Fruit fly (Drosophila melanogaster) whole organism, embryonic: ENCODE data around the gene CG7781.

Experiments used
- Antp ChIP-seq: fragments of 200-800 bp; sonication (Bioruptor generic); optimal IDR thresholded peaks from 3 replicates; lab custom pipeline; 2016; ENCODE audit warnings: missing biosample characterization, missing genetic modification characterization
- Atf-2 ChIP-seq: fragments of 200-800 bp; sonication (Bioruptor generic); optimal IDR thresholded peaks from 2 replicates; lab custom pipeline; 2016; ENCODE audit warnings: missing biosample characterization, missing genetic modification characterization
- CG13894 ChIP-seq: fragments of 200-800 bp; sonication (Bioruptor generic); optimal IDR thresholded peaks from 3 replicates; lab custom pipeline; 2018; ENCODE audit warnings: missing biosample characterization, mild to moderate bottlenecking, missing genetic modification characterization, moderate library complexity
- CG15514 ChIP-seq: fragments of 200-800 bp; sonication (Bioruptor generic); optimal IDR thresholded peaks from 3 replicates; lab custom pipeline; 2017; ENCODE audit warnings: missing biosample characterization, missing genetic modification characterization, mild to moderate bottlenecking, moderate library complexity, missing genetic modification reagents
- CG17802 ChIP-seq: fragments of 200-800 bp; sonication (Bioruptor generic); optimal IDR thresholded peaks from 2 replicates; lab custom pipeline; 2018; ENCODE audit warnings: missing biosample characterization, mild to moderate bottlenecking, missing genetic modification characterization, moderate library complexity
- CG18764 ChIP-seq: fragments of 200-800 bp; sonication (Bioruptor generic); optimal IDR thresholded peaks from 3 replicates; lab custom pipeline; 2016; ENCODE audit warnings: missing biosample characterization, missing genetic modification characterization
- CG34376 ChIP-seq: fragments of 200-800 bp; sonication (Bioruptor generic); optimal IDR thresholded peaks from 2 replicates; lab custom pipeline; 2018; ENCODE audit warnings: missing biosample characterization, mild to moderate bottlenecking, missing genetic modification characterization
- CG4282 ChIP-seq: fragments of 200-800 bp; sonication (Bioruptor generic); optimal IDR thresholded peaks from 2 replicates; lab custom pipeline; 2016; ENCODE audit warnings: missing biosample characterization, missing genetic modification characterization
- CG6689 ChIP-seq: fragments of 200-800 bp; sonication (Bioruptor generic); IDR thresholded peaks from 2 replicates; pipeline ENCODE4 v1.3.6; 2022; ENCODE audit warnings: missing biosample characterization, missing genetic modification characterization
- CG8290 ChIP-seq, 3 experiments: fragments of 200-800 bp; sonication (Bioruptor generic); optimal IDR thresholded peaks; 2 replicates each; lab custom pipeline; 2016 to 2019; ENCODE audit warnings: missing biosample characterization in 3 of 3, missing genetic modification characterization in 3 of 3, mild to moderate bottlenecking in 2 of 3, moderate library complexity in 1 of 3
- CG8359 ChIP-seq: fragments of 200-800 bp; sonication (Bioruptor generic); optimal IDR thresholded peaks from 2 replicates; lab custom pipeline; 2017; ENCODE audit warnings: missing biosample characterization, mild to moderate bottlenecking, missing genetic modification characterization, borderline replicate concordance
- CG9215 ChIP-seq: fragments of 200-800 bp; sonication (Bioruptor generic); IDR thresholded peaks from 2 replicates; pipeline ENCODE4 v1.3.6; 2022; ENCODE audit warnings: missing biosample characterization, missing genetic modification characterization
- CG9817 ChIP-seq: fragments of 200-800 bp; sonication (Bioruptor generic); optimal IDR thresholded peaks from 2 replicates; lab custom pipeline; 2018; ENCODE audit warnings: missing biosample characterization, mild to moderate bottlenecking, missing genetic modification characterization, moderate library complexity
- CTCF ChIP-seq: fragments of 200-800 bp; sonication (Bioruptor generic); optimal IDR thresholded peaks from 2 replicates; lab custom pipeline; 2017; ENCODE audit warnings: missing biosample characterization, mild to moderate bottlenecking, missing genetic modification characterization, moderate library complexity
- Deaf1 ChIP-seq: fragments of 200-800 bp; optimal IDR thresholded peaks from 3 replicates; lab custom pipeline; 2019; ENCODE audit warnings: missing biosample characterization, mild to moderate bottlenecking, missing genetic modification characterization, moderate library complexity
- E2f2 ChIP-seq: fragments of 200-800 bp; sonication (Bioruptor generic); IDR thresholded peaks from 2 replicates; pipeline ENCODE4 v1.3.6; 2022; ENCODE audit warnings: missing biosample characterization, missing genetic modification characterization
- H2.0 ChIP-seq: fragments of 200-800 bp; sonication (Bioruptor generic); IDR thresholded peaks from 2 replicates; pipeline ENCODE4 v1.3.6; 2022; ENCODE audit warnings: missing biosample characterization, missing genetic modification characterization
- HHEX ChIP-seq: fragments of 200-800 bp; sonication (Bioruptor generic); optimal IDR thresholded peaks from 3 replicates; lab custom pipeline; 2017; ENCODE audit warnings: missing biosample characterization, mild to moderate bottlenecking, missing genetic modification characterization, missing genetic modification reagents
- Mad ChIP-seq: fragments of 200-800 bp; sonication (Bioruptor generic); optimal IDR thresholded peaks from 2 replicates; lab custom pipeline; 2016; ENCODE audit warnings: missing biosample characterization, missing genetic modification characterization
- Meics ChIP-seq: fragments of 200-800 bp; sonication (Bioruptor generic); optimal IDR thresholded peaks from 2 replicates; lab custom pipeline; 2017; ENCODE audit warnings: missing biosample characterization, mild to moderate bottlenecking, missing genetic modification characterization
- Pdp1 ChIP-seq, 2 experiments: fragments of 200-800 bp; sonication (Bioruptor generic); optimal IDR thresholded peaks; 3 replicates each; lab custom pipeline; 2016; ENCODE audit warnings: missing biosample characterization in 2 of 2, missing genetic modification characterization in 2 of 2, mild to moderate bottlenecking in 1 of 2, moderate library complexity in 1 of 2
- Trl ChIP-seq, 3 experiments: fragments of >200 bp in 2 of 3; fragments of 200-800 bp in 1 of 3; sonication (Bioruptor generic) in 1 of 3; optimal IDR thresholded peaks; 2 replicates in 1 of 3; 3 replicates in 2 of 3; lab custom pipeline; 2016 to 2017; ENCODE audit warnings: missing biosample characterization in 1 of 3, missing genetic modification characterization in 1 of 3
- ara ChIP-seq: fragments of 200-800 bp; sonication (Bioruptor generic); IDR thresholded peaks from 2 replicates; pipeline ENCODE4 v1.3.6; 2022; ENCODE audit warnings: missing biosample characterization, missing genetic modification characterization
- bigmax ChIP-seq: fragments of 200-800 bp; sonication (Bioruptor generic); optimal IDR thresholded peaks from 2 replicates; lab custom pipeline; 2018; ENCODE audit warnings: missing biosample characterization, mild to moderate bottlenecking, missing genetic modification characterization
- cad ChIP-seq: fragments of >200 bp; optimal IDR thresholded peaks from 2 replicates; lab custom pipeline; 2017; ENCODE audit warnings: missing biosample characterization, missing genetic modification characterization
- chinmo ChIP-seq: fragments of 200-800 bp; sonication (Bioruptor generic); IDR thresholded peaks from 4 replicates; pipeline ENCODE4 v1.3.6; 2022; ENCODE audit warnings: missing biosample characterization, missing genetic modification characterization; ENCODE audit not compliant: partially characterized antibody
- crol ChIP-seq: fragments of 200-800 bp; sonication (Bioruptor generic); IDR thresholded peaks from 2 replicates; pipeline ENCODE4 v1.3.6; 2022; ENCODE audit warnings: missing biosample characterization, missing genetic modification characterization
- crp ChIP-seq, 2 experiments: fragments of 200-800 bp; sonication (Bioruptor generic); optimal IDR thresholded peaks; 2 replicates in 1 of 2; 3 replicates in 1 of 2; lab custom pipeline; 2017; ENCODE audit warnings: missing biosample characterization in 2 of 2, missing genetic modification characterization in 2 of 2, mild to moderate bottlenecking in 1 of 2, moderate library complexity in 1 of 2
- dmrt11E ChIP-seq: fragments of 200-800 bp; sonication (Bioruptor generic); optimal IDR thresholded peaks from 3 replicates; lab custom pipeline; 2018; ENCODE audit warnings: missing biosample characterization, mild to moderate bottlenecking, missing genetic modification characterization, moderate library complexity
- en ChIP-seq: fragments of 200-800 bp; sonication (Bioruptor generic); optimal IDR thresholded peaks from 2 replicates; lab custom pipeline; 2016; ENCODE audit warnings: missing biosample characterization, missing genetic modification characterization
- gem ChIP-seq: fragments of 200-800 bp; sonication (Bioruptor generic); optimal IDR thresholded peaks from 2 replicates; lab custom pipeline; 2019; ENCODE audit warnings: missing biosample characterization, mild to moderate bottlenecking, missing genetic modification characterization, moderate library complexity
- gro ChIP-seq: fragments of 200-800 bp; sonication (Bioruptor generic); optimal IDR thresholded peaks from 2 replicates; lab custom pipeline; 2016; ENCODE audit warnings: missing biosample characterization, missing genetic modification characterization
- gsb-n ChIP-seq: fragments of 200-800 bp; sonication (Bioruptor generic); optimal IDR thresholded peaks from 3 replicates; lab custom pipeline; 2018; ENCODE audit warnings: missing biosample characterization, mild to moderate bottlenecking, missing genetic modification characterization
- pan ChIP-seq, 4 experiments: fragments of >200 bp in 3 of 4; fragments of 200-800 bp in 1 of 4; sonication (Bioruptor generic) in 1 of 4; optimal IDR thresholded peaks in 3 of 4; IDR thresholded peaks in 1 of 4; 2 replicates each; pipeline versions ENCODE4 v1.3.6 to Lab custom; 2017 to 2022; ENCODE audit warnings: missing biosample characterization in 2 of 4, missing genetic modification characterization in 2 of 4, mixed read lengths in 1 of 4
- pb ChIP-seq: fragments of 200-800 bp; sonication (Bioruptor generic); optimal IDR thresholded peaks from 3 replicates; lab custom pipeline; 2016; ENCODE audit warnings: missing biosample characterization, missing genetic modification characterization
- pho ChIP-seq: fragments of 200-800 bp; sonication (Bioruptor generic); optimal IDR thresholded peaks from 2 replicates; lab custom pipeline; 2016; ENCODE audit warnings: missing biosample characterization, missing genetic modification characterization
- sens-2 ChIP-seq: fragments of 200-800 bp; sonication (Bioruptor generic); IDR thresholded peaks from 2 replicates; pipeline ENCODE4 v1.3.6; 2022; ENCODE audit warnings: missing biosample characterization, missing genetic modification characterization
- sob ChIP-seq: fragments of 200-800 bp; sonication (Bioruptor generic); IDR thresholded peaks from 2 replicates; pipeline ENCODE4 v1.3.6; 2022; ENCODE audit warnings: missing biosample characterization, missing genetic modification characterization
- stc ChIP-seq: fragments of 200-800 bp; sonication (Bioruptor generic); IDR thresholded peaks from 2 replicates; pipeline ENCODE4 v1.3.6; 2022; ENCODE audit warnings: missing biosample characterization, missing genetic modification characterization
- sug ChIP-seq: fragments of 200-800 bp; optimal IDR thresholded peaks from 2 replicates; lab custom pipeline; 2019; ENCODE audit warnings: missing biosample characterization, mild to moderate bottlenecking, missing genetic modification characterization, moderate library complexity
- tio ChIP-seq: fragments of 200-800 bp; sonication (Bioruptor generic); optimal IDR thresholded peaks from 2 replicates; lab custom pipeline; 2017; ENCODE audit warnings: missing biosample characterization, missing genetic modification characterization, inconsistent platforms
- tll ChIP-seq, 2 experiments: fragments of 200-800 bp in 1 of 2; fragments of >200 bp in 1 of 2; sonication (Bioruptor generic) in 1 of 2; optimal IDR thresholded peaks; 2 replicates each; lab custom pipeline; 2017 to 2019; ENCODE audit warnings: missing biosample characterization in 2 of 2, missing genetic modification characterization in 2 of 2, mild to moderate bottlenecking in 1 of 2, moderate library complexity in 1 of 2

The CG7781 gene

dm6 chr2L:8328526-8329097 lies 3.4 kb upstream of the CG7781 start (continued):
- no peak for TF ChIP-seq cad
- TF ChIP-seq en (GFP tag; lab: Kevin White, UChicago), result no peak
- no peak for TF ChIP-seq pho
- peak; percentile 34 to 47 for TF ChIP-seq Trl (optimal IDR thresholded peaks at IDR 0.05; lab: Kevin White, UChicago)
- no peak for TF ChIP-seq Trl (GFP tag; optimal IDR thresholded peaks at IDR 0.05; lab: Kevin White, UChicago)
- peak; percentile 56 for TF ChIP-seq Deaf1 (tag; lab: Kevin White, UChicago)
- TF ChIP-seq stc, result no peak
- no peak for TF ChIP-seq CG17802 (tag; lab: Kevin White, UChicago)
- no peak for TF ChIP-seq dmrt11E (tag; lab: Kevin White, UChicago)
- no peak for TF ChIP-seq bigmax
- peak; percentile 51 for TF ChIP-seq gem (tag; lab: Kevin White, UChicago)
- TF ChIP-seq HHEX (GFP tag; lab: Kevin White, UChicago), result no peak
- no peak for TF ChIP-seq gsb-n
- peak; percentile 93 for TF ChIP-seq chinmo (GFP tag; lab: Robert Waterston, UW)
- TF ChIP-seq sens-2 (GFP tag; lab: Robert Waterston, UW), result no peak
- TF ChIP-seq, all 482 proteins: peak for 7

dm6 chr2L:8327783-8328327 lies 2.6 kb upstream of the CG7781 start:
- no peak for TF ChIP-seq CTCF (GFP tag; lab: Kevin White, UChicago)
- TF ChIP-seq chinmo (GFP tag; lab: Robert Waterston, UW), result peak; percentile 71; the same call in 2 of the 4 replicates
- TF ChIP-seq CG34376 (GFP tag; lab: Kevin White, UChicago), result peak; percentile 64
- TF ChIP-seq Mad, result no peak
- TF ChIP-seq CG9817 (tag; lab: Kevin White, UChicago), result no peak
- peak; percentile 54 for TF ChIP-seq Meics (GFP tag; lab: Kevin White, UChicago)
- peak in 1 of 2 experiments; percentile 51 for TF ChIP-seq Pdp1 (GFP tag; optimal IDR thresholded peaks at IDR 0.05; lab: Kevin White, UChicago)
- TF ChIP-seq tll (GFP tag; optimal IDR thresholded peaks at IDR 0.05; lab: Kevin White, UChicago), result no peak
- no peak for TF ChIP-seq CG9215
- TF ChIP-seq CG15514 (GFP tag; lab: Kevin White, UChicago), result peak; percentile 45
- peak; percentile 61 for TF ChIP-seq gem (tag; lab: Kevin White, UChicago)
- no peak for TF ChIP-seq Atf-2 (GFP tag; lab: Kevin White, UChicago)
- TF ChIP-seq CG6689 (GFP tag; lab: Robert Waterston, UW), result no peak
- peak; percentile 13 for TF ChIP-seq sug (tag; lab: Kevin White, UChicago)
- TF ChIP-seq Antp (GFP tag; lab: Kevin White, UChicago), result no peak
- no peak for TF ChIP-seq CG8359 (GFP tag; lab: Kevin White, UChicago)

- 0 out of 4 replicates have a peak, but pooled peaks have one; percentile 4 for TF ChIP-seq chinmo (GFP tag; lab: Robert Waterston, UW)
- TF ChIP-seq gro, result no peak
- peak in 1 of 2 experiments; percentile 11 for TF ChIP-seq crp (GFP tag; optimal IDR thresholded peaks at IDR 0.05; lab: Kevin White, UChicago)
- TF ChIP-seq CG13894 (tag; lab: Kevin White, UChicago), result peak; percentile 36
- TF ChIP-seq, all 482 proteins: peak for 3
These were observed 2.0 kb upstream of the CG7781 start, which contains the start of gene CG14275 for dm6 chr2L:8327272-8327555. Gene CG14275, plus strand, starts transcription at chr2L:8327456.

- TF ChIP-seq CG8290 (GFP tag; optimal IDR thresholded peaks at IDR 0.05; lab: Kevin White, UChicago) (no peak), CG8290 (tag; optimal IDR thresholded peaks at IDR 0.05; lab: Kevin White, UChicago) (no peak), ara (no peak), E2f2 (GFP tag; lab: Robert Waterston, UW) (no peak; the same call in 1 of the 2 replicates), pan (optimal IDR thresholded peaks at IDR 0.05; lab: Kevin White, UChicago) (no peak), pan (GFP tag; optimal IDR thresholded peaks at IDR 0.05 in 1 of 2, IDR thresholded peaks at IDR 0.05 in 1 of 2) (no peak), pb (GFP tag; lab: Kevin White, UChicago) (no peak), Antp (GFP tag; lab: Kevin White, UChicago) (no peak), sob (no peak), CG4282 (no peak), H2.0 (no peak), tio (GFP tag; lab: Kevin White, UChicago) (no peak), crol (GFP tag; lab: Robert Waterston, UW) (no peak), Pdp1 (GFP tag; optimal IDR thresholded peaks at IDR 0.05; lab: Kevin White, UChicago) (peak in 1 of 2 experiments; percentile 39), CG18764 (GFP tag; lab: Kevin White, UChicago) (no peak)
These were observed 1.4 kb upstream of the CG7781 start for dm6 chr2L:8326414-8327271.
